Worm (Caenorhabditis elegans) whole organism, early embryonic: ENCODE measurements around the gene srh-2.

Experiments used
- B0310.2 ChIP-seq: sonication (generic microtip); optimal IDR thresholded peaks from 2 replicates; lab custom pipeline; 2016; ENCODE audit warnings: mild to moderate bottlenecking, missing genetic modification characterization, missing compliant biosample characterization
- F13C5.2 ChIP-seq: sonication (generic microtip); optimal IDR thresholded peaks from 2 replicates; lab custom pipeline; 2017; ENCODE audit warnings: mild to moderate bottlenecking, missing genetic modification characterization, inconsistent platforms, missing compliant biosample characterization
- aly-1 ChIP-seq: sonication (generic microtip); optimal IDR thresholded peaks from 2 replicates; lab custom pipeline; 2016; ENCODE audit warnings: missing genetic modification characterization, missing compliant biosample characterization
- ama-1 ChIP-seq: fragments of 150-350 bp; optimal IDR thresholded peaks from 2 replicates; lab custom pipeline; 2014
- ceh-13 ChIP-seq: fragments of 200-800 bp; sonication (Bioruptor generic); optimal IDR thresholded peaks from 2 replicates; lab custom pipeline; 2018; ENCODE audit warnings: mild to moderate bottlenecking, missing genetic modification characterization, missing compliant biosample characterization
- ceh-36 ChIP-seq: sonication (generic microtip); optimal IDR thresholded peaks from 2 replicates; lab custom pipeline; 2016; ENCODE audit warnings: missing genetic modification characterization, inconsistent platforms, missing compliant biosample characterization
- ets-7 ChIP-seq: sonication (generic microtip); optimal IDR thresholded peaks from 2 replicates; lab custom pipeline; 2016; ENCODE audit warnings: missing genotype, missing genetic modification characterization, missing compliant biosample characterization
- flt-1 ChIP-seq: fragments of 200-800 bp; sonication (Bioruptor generic); IDR thresholded peaks from 2 replicates; pipeline ENCODE4 v1.3.6; 2022; ENCODE audit warnings: missing genetic modification characterization, missing compliant biosample characterization
- hmbx-1 ChIP-seq: sonication (generic microtip); optimal IDR thresholded peaks from 2 replicates; lab custom pipeline; 2016; ENCODE audit warnings: mild to moderate bottlenecking, missing genetic modification characterization, missing compliant biosample characterization
- hmg-4 ChIP-seq: fragments of 200-800 bp; sonication (Bioruptor generic); optimal IDR thresholded peaks from 2 replicates; lab custom pipeline; 2018; ENCODE audit warnings: mild to moderate bottlenecking, missing genetic modification characterization, missing compliant biosample characterization
- hnd-1 ChIP-seq: sonication (generic microtip); optimal IDR thresholded peaks from 2 replicates; lab custom pipeline; 2016; ENCODE audit warnings: missing genetic modification characterization, missing compliant biosample characterization
- pes-1 ChIP-seq: fragments of 200-800 bp; sonication (Bioruptor generic); IDR thresholded peaks from 2 replicates; pipeline ENCODE4 v1.3.6; 2022; ENCODE audit warnings: missing genetic modification reagents, missing genetic modification characterization, missing compliant biosample characterization
- scrt-1 ChIP-seq: fragments of 200-800 bp; sonication (Bioruptor generic); IDR thresholded peaks from 2 replicates; pipeline ENCODE4 v1.3.6; 2022; ENCODE audit warnings: missing genetic modification characterization, missing compliant biosample characterization
- sea-1 ChIP-seq: fragments of 200-800 bp; sonication (Bioruptor generic); conservative IDR thresholded peaks from 2 replicates; pipeline ENCODE4 v1.3.6; 2022; ENCODE audit warnings: missing genetic modification characterization, missing compliant biosample characterization
- tbx-11 ChIP-seq: fragments of 200-800 bp; sonication (Bioruptor generic); IDR thresholded peaks from 2 replicates; pipeline ENCODE4 v1.3.6; 2022; ENCODE audit warnings: missing genetic modification characterization, missing compliant biosample characterization
- tbx-37 ChIP-seq: fragments of 200-800 bp; sonication (Bioruptor generic); conservative IDR thresholded peaks from 2 replicates; pipeline ENCODE4 v1.3.6; 2022; ENCODE audit warnings: missing genetic modification reagents, missing genetic modification characterization, missing compliant biosample characterization
- tra-4 ChIP-seq: sonication (generic microtip); optimal IDR thresholded peaks from 2 replicates; lab custom pipeline; 2017; ENCODE audit warnings: missing genetic modification characterization, missing compliant biosample characterization

The srh-2 gene

DNA sequence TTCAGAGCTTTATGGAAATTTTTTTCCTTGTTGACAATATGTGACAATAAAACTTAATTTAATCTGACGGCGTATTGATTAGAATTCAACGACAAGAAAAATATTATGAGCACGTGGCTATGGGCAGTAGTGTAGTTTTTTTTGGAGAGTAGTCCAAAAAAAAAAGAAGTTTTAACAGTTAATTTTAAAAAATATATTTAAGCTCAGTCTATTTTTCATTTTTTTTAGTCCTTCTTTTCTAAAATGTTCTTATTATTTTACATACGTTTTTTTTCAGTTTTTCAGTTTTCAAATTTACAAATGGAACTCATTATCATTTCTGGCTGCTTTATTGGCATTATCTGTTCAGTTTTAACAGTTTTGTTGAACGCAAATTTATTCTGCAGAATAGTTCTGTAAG, 19.3 kb upstream of the srh-2 start, which contains the start of gene srbc-39:
Gene srbc-39, plus strand, starts transcription at position 301 of the 400 bp plus-strand sequence.
- no peak for TF ChIP-seq pes-1
- no peak for TF ChIP-seq ama-1 (lab: Kevin White, UChicago)
- TF ChIP-seq hmbx-1 (tag; lab: Kevin White, UChicago): no peak
- no peak for TF ChIP-seq flt-1 (GFP tag; lab: Robert Waterston, UW)
- no peak for TF ChIP-seq ceh-36 (tag; lab: Kevin White, UChicago)
- no peak for TF ChIP-seq B0310.2 (tag; lab: Kevin White, UChicago)
- no peak for TF ChIP-seq ceh-13 (GFP tag; lab: Kevin White, UChicago)
- TF ChIP-seq aly-1 (tag; lab: Kevin White, UChicago): no peak
- TF ChIP-seq tra-4 (tag; lab: Kevin White, UChicago): no peak
- TF ChIP-seq tbx-37 (GFP tag; lab: Robert Waterston, UW): no peak
- TF ChIP-seq sea-1: no peak
- no peak for TF ChIP-seq hmg-4
- TF ChIP-seq scrt-1 (GFP tag; lab: Robert Waterston, UW): no peak

- TF ChIP-seq hnd-1 (no peak), ceh-36 (tag; lab: Kevin White, UChicago) (no peak)
Observed at ce11 chrV:712882-713281, 15.2 kb upstream of the srh-2 start, which contains the start of gene cyp-33C11. TSS of gene cyp-33C11 (minus strand) at chrV:712982.

DNA sequence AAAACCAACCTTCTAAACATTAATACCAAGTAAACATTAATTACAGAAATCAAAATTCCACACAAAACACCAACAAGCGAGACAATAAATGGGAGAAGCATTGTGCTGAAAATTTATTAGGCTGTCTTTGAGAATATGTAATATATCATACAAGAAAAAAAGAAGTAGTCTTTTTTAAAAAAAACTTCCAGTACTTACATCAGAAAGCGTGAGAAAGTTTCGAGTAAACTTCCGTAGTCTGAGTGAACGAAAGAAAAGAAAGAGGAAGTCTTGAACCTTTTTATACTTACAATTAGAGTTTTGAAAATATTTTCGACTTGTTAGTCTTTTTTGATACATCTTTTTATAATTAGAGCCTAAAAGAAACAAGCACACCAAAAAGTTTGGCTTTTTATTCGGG, 8.4 kb upstream of the srh-2 start, which contains the start of gene srbc-40:
Gene srbc-40, minus strand, starts transcription at position 101 of the 400 bp plus-strand sequence.
- no peak for TF ChIP-seq tbx-37 (GFP tag; lab: Robert Waterston, UW)
- TF ChIP-seq aly-1 (tag; lab: Kevin White, UChicago): no peak
- no peak for TF ChIP-seq tbx-11
- no peak for TF ChIP-seq flt-1 (GFP tag; lab: Robert Waterston, UW)

- TF ChIP-seq B0310.2 (tag; lab: Kevin White, UChicago) (no peak), ceh-13 (GFP tag; lab: Kevin White, UChicago) (no peak), hmg-4 (no peak), pes-1 (no peak), hnd-1 (no peak), tbx-11 (no peak), F13C5.2 (tag; lab: Kevin White, UChicago) (no peak)
Observed at ce11 chrV:722889-723288, 5.2 kb upstream of the srh-2 start.

DNA sequence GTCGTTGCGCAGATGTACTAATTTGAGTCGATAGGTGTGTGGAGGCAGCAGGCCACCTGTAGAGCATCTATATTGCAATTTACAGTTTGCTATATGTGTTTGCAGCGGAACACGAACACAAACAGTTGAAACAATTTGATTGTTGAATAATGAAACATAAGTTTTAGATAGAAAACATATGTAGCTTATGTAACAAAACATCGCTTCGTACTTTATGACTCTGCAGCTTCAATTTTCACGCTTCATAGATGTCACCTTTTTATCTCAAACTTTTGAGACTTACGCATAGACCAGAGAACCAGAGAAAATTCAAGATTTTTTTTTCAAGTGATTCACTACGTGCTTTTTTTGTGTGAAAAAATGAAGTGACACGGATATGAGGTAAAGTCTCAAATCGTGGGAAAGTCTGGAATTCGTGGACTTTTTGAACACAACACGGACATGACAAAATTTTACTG, 4.2 kb upstream of the srh-2 start, which contains the start of gene fbxb-72:
Gene fbxb-72, minus strand, starts transcription at position 58 of the 458 bp plus-strand sequence.
- no peak for TF ChIP-seq ets-7
- no peak for TF ChIP-seq pes-1
- no peak for TF ChIP-seq tra-4 (tag; lab: Kevin White, UChicago)
- no peak for TF ChIP-seq ceh-13 (GFP tag; lab: Kevin White, UChicago)
- TF ChIP-seq hmg-4: no peak
- TF ChIP-seq ceh-36 (tag; lab: Kevin White, UChicago): no peak
- no peak for TF ChIP-seq flt-1 (GFP tag; lab: Robert Waterston, UW)
- no peak for TF ChIP-seq sea-1
- TF ChIP-seq scrt-1 (GFP tag; lab: Robert Waterston, UW): no peak
- TF ChIP-seq tbx-11: no peak
- TF ChIP-seq hnd-1: no peak
- no peak for TF ChIP-seq tbx-37 (GFP tag; lab: Robert Waterston, UW)
- TF ChIP-seq aly-1 (tag; lab: Kevin White, UChicago): no peak
- TF ChIP-seq F13C5.2 (tag; lab: Kevin White, UChicago): no peak
- TF ChIP-seq hmbx-1 (tag; lab: Kevin White, UChicago): no peak
- no peak for TF ChIP-seq ama-1 (lab: Kevin White, UChicago)
- TF ChIP-seq B0310.2 (tag; lab: Kevin White, UChicago): no peak

ce11 chrV:724470-724890, 3.6 kb upstream of the srh-2 start:
- TF ChIP-seq B0310.2 (tag; lab: Kevin White, UChicago) (no peak), hmg-4 (no peak), ama-1 (lab: Kevin White, UChicago) (no peak), aly-1 (tag; lab: Kevin White, UChicago) (no peak), hnd-1 (no peak), ets-7 (no peak), flt-1 (GFP tag; lab: Robert Waterston, UW) (no peak), tra-4 (tag; lab: Kevin White, UChicago) (no peak), hmbx-1 (tag; lab: Kevin White, UChicago) (no peak), ceh-13 (GFP tag; lab: Kevin White, UChicago) (no peak), tbx-37 (GFP tag; lab: Robert Waterston, UW) (no peak), F13C5.2 (tag; lab: Kevin White, UChicago) (no peak), ceh-36 (tag; lab: Kevin White, UChicago) (no peak), pes-1 (no peak; the same call in 1 of the 2 replicates)

- no peak for TF ChIP-seq tbx-37 (GFP tag; lab: Robert Waterston, UW)
- no peak for TF ChIP-seq scrt-1 (GFP tag; lab: Robert Waterston, UW)
- no peak for TF ChIP-seq aly-1 (tag; lab: Kevin White, UChicago)
- no peak for TF ChIP-seq B0310.2 (tag; lab: Kevin White, UChicago)
- no peak for TF ChIP-seq ama-1 (lab: Kevin White, UChicago)
- TF ChIP-seq sea-1: no peak
- TF ChIP-seq hmg-4: no peak
- no peak for TF ChIP-seq ceh-36 (tag; lab: Kevin White, UChicago)
- TF ChIP-seq ets-7: no peak
- TF ChIP-seq hmbx-1 (tag; lab: Kevin White, UChicago): no peak
- TF ChIP-seq tra-4 (tag; lab: Kevin White, UChicago): no peak
- no peak for TF ChIP-seq hnd-1
- no peak for TF ChIP-seq F13C5.2 (tag; lab: Kevin White, UChicago)
- TF ChIP-seq ceh-13 (GFP tag; lab: Kevin White, UChicago): no peak
- no peak for TF ChIP-seq flt-1 (GFP tag; lab: Robert Waterston, UW)
- no peak for TF ChIP-seq pes-1
- TF ChIP-seq tbx-11: no peak
Observed at ce11 chrV:724946-725806, 2.9 kb upstream of the srh-2 start.
